Worm (Caenorhabditis elegans) whole organism, L3 larva: ENCODE results near the gene acl-13.

ENCODE experiments used
- aly-2 ChIP-seq: fragments of 150-350 bp; optimal IDR thresholded peaks from 2 replicates; lab custom pipeline; 2014; ENCODE audit warnings: missing biosample characterization, missing genetic modification characterization
- daf-12 ChIP-seq: fragments of 150-350 bp; optimal IDR thresholded peaks from 2 replicates; lab custom pipeline; 2014; ENCODE audit warnings: missing biosample characterization, missing genetic modification reagents, missing genetic modification characterization
- egl-27 ChIP-seq: sonication (generic microtip); optimal IDR thresholded peaks from 4 replicates; lab custom pipeline; 2017; ENCODE audit warnings: missing biosample characterization, missing genetic modification reagents, missing genetic modification characterization
- lin-39 ChIP-seq: fragments of 150-350 bp; optimal IDR thresholded peaks from 2 replicates; lab custom pipeline; 2018; ENCODE audit warnings: missing biosample characterization, missing genetic modification reagents, missing genetic modification characterization
- nhr-12 ChIP-seq: fragments of 150-350 bp; optimal IDR thresholded peaks from 2 replicates; lab custom pipeline; 2014; ENCODE audit warnings: missing biosample characterization, missing genetic modification characterization
- nhr-77 ChIP-seq: fragments of 150-350 bp; optimal IDR thresholded peaks from 2 replicates; lab custom pipeline; 2014; ENCODE audit warnings: missing biosample characterization, missing genetic modification characterization
- pha-4 ChIP-seq: fragments of 150-350 bp; optimal IDR thresholded peaks from 2 replicates; lab custom pipeline; 2014; ENCODE audit warnings: missing biosample characterization, missing genetic modification reagents, missing genetic modification characterization
- skn-1 ChIP-seq: fragments of 150-350 bp; optimal IDR thresholded peaks from 2 replicates; lab custom pipeline; 2014; ENCODE audit warnings: missing biosample characterization, missing genetic modification characterization
- unc-62 ChIP-seq: fragments of 150-350 bp; sonication (generic microtip); optimal IDR thresholded peaks from 4 replicates; lab custom pipeline; 2014; ENCODE audit warnings: missing biosample characterization, missing genetic modification reagents, missing genetic modification characterization

- TF ChIP-seq pha-4 (tag; lab: Kevin White, UChicago): peak; percentile 98
- no peak for TF ChIP-seq daf-12 (tag; lab: Kevin White, UChicago)
- peak; percentile 92 for TF ChIP-seq lin-39 (tag; lab: Kevin White, UChicago)
- TF ChIP-seq skn-1 (tag; lab: Kevin White, UChicago): peak; percentile 88
- peak; percentile 53 for TF ChIP-seq nhr-77
- TF ChIP-seq aly-2 (tag; lab: Kevin White, UChicago): no peak
- no peak for TF ChIP-seq unc-62
- peak; percentile 20 for TF ChIP-seq egl-27
- no peak for TF ChIP-seq nhr-12 (tag; lab: Kevin White, UChicago)
Measured at ce11 chrIV:12391003-12391637, 19.1 kb upstream of the acl-13 start, which contains the start of the genes rps-23 and dpm-3.
